Fruit fly (Drosophila melanogaster) whole organism, embryonic: Measurements from ENCODE around the gene Cyp4ac2.

ENCODE experiments used
- Adf1 ChIP-seq: fragments of 200-800 bp; sonication (Bioruptor generic); IDR thresholded peaks from 2 replicates; pipeline ENCODE4 v1.3.6; 2022; ENCODE audit warnings: missing biosample characterization, missing genetic modification characterization
- BEAF-32 ChIP-seq: fragments of 200-800 bp; sonication (Bioruptor generic); optimal IDR thresholded peaks from 3 replicates; lab custom pipeline; 2017; ENCODE audit warnings: missing biosample characterization, missing genetic modification characterization, mild to moderate bottlenecking, moderate library complexity, missing genetic modification reagents
- Bteb2 ChIP-seq: fragments of 200-800 bp; sonication (Bioruptor generic); optimal IDR thresholded peaks from 2 replicates; lab custom pipeline; 2016; ENCODE audit warnings: missing biosample characterization, missing genetic modification characterization
- CG1024 ChIP-seq: fragments of 200-800 bp; sonication (Bioruptor generic); IDR thresholded peaks from 2 replicates; pipeline ENCODE4 v1.3.6; 2022; ENCODE audit warnings: missing biosample characterization, missing genetic modification characterization
- CG10321 ChIP-seq: fragments of 200-800 bp; sonication (Bioruptor generic); IDR thresholded peaks from 2 replicates; pipeline ENCODE4 v1.3.6; 2022; ENCODE audit warnings: missing biosample characterization, missing genetic modification characterization
- CG11456 ChIP-seq: fragments of 200-800 bp; sonication (Bioruptor generic); IDR thresholded peaks from 3 replicates; pipeline ENCODE4 v1.3.6; 2022; ENCODE audit warnings: missing biosample characterization, missing genetic modification characterization
- CG11695 ChIP-seq: fragments of 200-800 bp; sonication (Bioruptor generic); IDR thresholded peaks from 3 replicates; pipeline ENCODE4 v1.3.6; 2022; ENCODE audit warnings: missing biosample characterization, missing genetic modification characterization
- CG11723 ChIP-seq: fragments of 200-800 bp; sonication (Bioruptor generic); optimal IDR thresholded peaks from 2 replicates; lab custom pipeline; 2017; ENCODE audit warnings: missing biosample characterization, mild to moderate bottlenecking, missing genetic modification characterization
- CG12236 ChIP-seq: fragments of 200-800 bp; sonication (Bioruptor generic); optimal IDR thresholded peaks from 2 replicates; lab custom pipeline; 2016; ENCODE audit warnings: missing biosample characterization, missing genetic modification characterization
- CG12744 ChIP-seq: fragments of 200-800 bp; sonication (Bioruptor generic); optimal IDR thresholded peaks from 2 replicates; lab custom pipeline; 2016; ENCODE audit warnings: missing biosample characterization, missing genetic modification characterization
- CG15269 ChIP-seq: fragments of 200-800 bp; sonication (Bioruptor generic); optimal IDR thresholded peaks from 2 replicates; lab custom pipeline; 2018; ENCODE audit warnings: missing biosample characterization, mild to moderate bottlenecking, missing genetic modification characterization, moderate library complexity
- CG15479 ChIP-seq: fragments of 200-800 bp; sonication (Bioruptor generic); optimal IDR thresholded peaks from 3 replicates; lab custom pipeline; 2019; ENCODE audit warnings: missing biosample characterization, mild to moderate bottlenecking, missing genetic modification characterization, moderate library complexity
- CG15601 ChIP-seq: fragments of 200-800 bp; sonication (Bioruptor generic); optimal IDR thresholded peaks from 3 replicates; lab custom pipeline; 2019; ENCODE audit warnings: missing biosample characterization, mild to moderate bottlenecking, missing genetic modification characterization, moderate library complexity
- CG16815 ChIP-seq: fragments of 200-800 bp; sonication (Bioruptor generic); optimal IDR thresholded peaks from 3 replicates; lab custom pipeline; 2017; ENCODE audit warnings: missing biosample characterization, mild to moderate bottlenecking, missing genetic modification characterization
- CG17328 ChIP-seq: fragments of 200-800 bp; sonication (Bioruptor generic); IDR thresholded peaks from 2 replicates; pipeline ENCODE4 v1.3.6; 2022; ENCODE audit warnings: missing biosample characterization, missing genetic modification characterization
- CG17612 ChIP-seq: fragments of 200-800 bp; sonication (Bioruptor generic); IDR thresholded peaks from 2 replicates; pipeline ENCODE4 v1.3.6; 2022; ENCODE audit warnings: missing biosample characterization, missing genetic modification characterization
- CG34376 ChIP-seq: fragments of 200-800 bp; sonication (Bioruptor generic); optimal IDR thresholded peaks from 2 replicates; lab custom pipeline; 2018; ENCODE audit warnings: missing biosample characterization, mild to moderate bottlenecking, missing genetic modification characterization
- CG4730 ChIP-seq: fragments of 200-800 bp; sonication (Bioruptor generic); IDR thresholded peaks from 2 replicates; pipeline ENCODE4 v1.3.6; 2022; ENCODE audit warnings: missing biosample characterization, missing genetic modification characterization
- CG6689 ChIP-seq: fragments of 200-800 bp; sonication (Bioruptor generic); IDR thresholded peaks from 2 replicates; pipeline ENCODE4 v1.3.6; 2022; ENCODE audit warnings: missing biosample characterization, missing genetic modification characterization
- CG6765 ChIP-seq: fragments of 200-800 bp; sonication (Bioruptor generic); optimal IDR thresholded peaks from 3 replicates; lab custom pipeline; 2017; ENCODE audit warnings: missing biosample characterization, mild to moderate bottlenecking, missing genetic modification characterization
- CG6791 ChIP-seq: fragments of 200-800 bp; sonication (Bioruptor generic); IDR thresholded peaks from 3 replicates; pipeline ENCODE4 v1.3.6; 2022; ENCODE audit warnings: missing biosample characterization, missing genetic modification characterization; ENCODE audit not compliant: partially characterized antibody
- CG8765 ChIP-seq: fragments of 200-800 bp; sonication (Bioruptor generic); IDR thresholded peaks from 2 replicates; pipeline ENCODE4 v1.3.6; 2022; ENCODE audit warnings: missing biosample characterization, missing genetic modification characterization
- CHES-1-like ChIP-seq: fragments of 200-800 bp; sonication (Bioruptor generic); optimal IDR thresholded peaks from 2 replicates; lab custom pipeline; 2016; ENCODE audit warnings: missing biosample characterization, missing genetic modification characterization
- CoRest ChIP-seq: fragments of 200-800 bp; sonication (Bioruptor generic); optimal IDR thresholded peaks from 3 replicates; lab custom pipeline; 2018; ENCODE audit warnings: missing biosample characterization, mild to moderate bottlenecking, missing genetic modification characterization, moderate library complexity
- Fer3 ChIP-seq: fragments of 200-800 bp; sonication (Bioruptor generic); optimal IDR thresholded peaks from 2 replicates; lab custom pipeline; 2018; ENCODE audit warnings: missing biosample characterization, mild to moderate bottlenecking, missing genetic modification characterization, moderate library complexity
- HLH4C ChIP-seq: fragments of 200-800 bp; sonication (Bioruptor generic); IDR thresholded peaks from 3 replicates; pipeline ENCODE4 v1.3.6; 2022; ENCODE audit warnings: missing biosample characterization, missing genetic modification characterization; ENCODE audit not compliant: partially characterized antibody
- Hmr ChIP-seq: fragments of 200-800 bp; sonication (Bioruptor generic); optimal IDR thresholded peaks from 3 replicates; lab custom pipeline; 2017; ENCODE audit warnings: mild to moderate bottlenecking, missing biosample characterization, missing genetic modification reagents, missing genetic modification characterization
- Jarid2 ChIP-seq: fragments of 200-800 bp; sonication (Bioruptor generic); optimal IDR thresholded peaks from 3 replicates; lab custom pipeline; 2017; ENCODE audit warnings: mild to moderate bottlenecking, missing biosample characterization, missing genetic modification reagents, missing genetic modification characterization
- Lpt ChIP-seq: fragments of >200 bp; optimal IDR thresholded peaks from 2 replicates; lab custom pipeline; 2018; ENCODE audit warnings: missing biosample characterization, missing genetic modification characterization
- Side ChIP-seq: fragments of 200-800 bp; sonication (Bioruptor generic); optimal IDR thresholded peaks from 2 replicates; lab custom pipeline; 2016; ENCODE audit warnings: missing biosample characterization, missing genetic modification characterization
- Sry-δ ChIP-seq: fragments of 200-800 bp; sonication (Bioruptor generic); optimal IDR thresholded peaks from 2 replicates; lab custom pipeline; 2016; ENCODE audit warnings: missing biosample characterization, missing genetic modification characterization
- Ssrp ChIP-seq: fragments of 200-800 bp; sonication (Bioruptor generic); optimal IDR thresholded peaks from 2 replicates; lab custom pipeline; 2018; ENCODE audit warnings: missing biosample characterization, mild to moderate bottlenecking, missing genetic modification characterization, moderate library complexity
- YL-1 ChIP-seq: fragments of 200-800 bp; sonication (Bioruptor generic); optimal IDR thresholded peaks from 3 replicates; lab custom pipeline; 2017; ENCODE audit warnings: missing biosample characterization, mild to moderate bottlenecking, missing genetic modification characterization
- ab ChIP-seq: fragments of 200-800 bp; sonication (Bioruptor generic); optimal IDR thresholded peaks from 2 replicates; lab custom pipeline; 2016; ENCODE audit warnings: missing biosample characterization, missing genetic modification characterization
- ara ChIP-seq: fragments of 200-800 bp; sonication (Bioruptor generic); IDR thresholded peaks from 2 replicates; pipeline ENCODE4 v1.3.6; 2022; ENCODE audit warnings: missing biosample characterization, missing genetic modification characterization
- ato ChIP-seq: fragments of 200-800 bp; sonication (Bioruptor generic); IDR thresholded peaks from 2 replicates; pipeline ENCODE4 v1.3.6; 2022; ENCODE audit warnings: missing biosample characterization, missing genetic modification characterization; ENCODE audit not compliant: partially characterized antibody
- bcd ChIP-seq: fragments of 200-800 bp; sonication (Bioruptor generic); optimal IDR thresholded peaks from 2 replicates; lab custom pipeline; 2017; ENCODE audit warnings: missing biosample characterization, mild to moderate bottlenecking, missing genetic modification characterization
- bsh ChIP-seq, 2 experiments: fragments of 200-800 bp; sonication (Bioruptor generic); optimal IDR thresholded peaks; 2 replicates each; lab custom pipeline; 2017 to 2018; ENCODE audit warnings: mild to moderate bottlenecking in 2 of 2, missing biosample characterization in 2 of 2, missing genetic modification characterization in 2 of 2, moderate library complexity in 1 of 2
- crol ChIP-seq: fragments of 200-800 bp; sonication (Bioruptor generic); IDR thresholded peaks from 2 replicates; pipeline ENCODE4 v1.3.6; 2022; ENCODE audit warnings: missing biosample characterization, missing genetic modification characterization
- cwo ChIP-seq: fragments of 200-800 bp; sonication (Bioruptor generic); optimal IDR thresholded peaks from 3 replicates; lab custom pipeline; 2017; ENCODE audit warnings: missing biosample characterization, missing genetic modification characterization, mild to moderate bottlenecking, moderate library complexity, missing genetic modification reagents
- esg ChIP-seq: fragments of 200-800 bp; sonication (Bioruptor generic); conservative IDR thresholded peaks from 2 replicates; pipeline ENCODE4 v1.3.6; 2022; ENCODE audit warnings: missing biosample characterization, missing genetic modification characterization
- knrl ChIP-seq: fragments of 200-800 bp; sonication (Bioruptor generic); IDR thresholded peaks from 3 replicates; pipeline ENCODE4 v1.3.6; 2022; ENCODE audit warnings: missing biosample characterization, missing genetic modification characterization; ENCODE audit not compliant: partially characterized antibody
- p53 ChIP-seq: fragments of 200-800 bp; sonication (Bioruptor generic); optimal IDR thresholded peaks from 2 replicates; lab custom pipeline; 2016; ENCODE audit warnings: missing biosample characterization, missing genetic modification characterization
- phol ChIP-seq: fragments of 200-800 bp; sonication (Bioruptor generic); optimal IDR thresholded peaks from 3 replicates; lab custom pipeline; 2018; ENCODE audit warnings: missing biosample characterization, mild to moderate bottlenecking, missing genetic modification characterization, moderate library complexity
- rib ChIP-seq: fragments of 200-800 bp; sonication (Bioruptor generic); IDR thresholded peaks from 2 replicates; pipeline ENCODE4 v1.3.6; 2022; ENCODE audit warnings: missing biosample characterization, missing genetic modification characterization
- sna ChIP-seq: fragments of 200-800 bp; sonication (Bioruptor generic); IDR thresholded peaks from 2 replicates; pipeline ENCODE4 v1.3.6; 2022; ENCODE audit warnings: missing biosample characterization, missing genetic modification characterization; ENCODE audit not compliant: partially characterized antibody
- stwl ChIP-seq: fragments of 200-800 bp; sonication (Bioruptor generic); optimal IDR thresholded peaks from 3 replicates; lab custom pipeline; 2018; ENCODE audit warnings: missing biosample characterization, mild to moderate bottlenecking, missing genetic modification characterization, moderate library complexity
- ttk ChIP-seq: fragments of 200-800 bp; sonication (Bioruptor generic); IDR thresholded peaks from 2 replicates; pipeline ENCODE4 v2.1.2; 2022; ENCODE audit warnings: missing biosample characterization, missing genetic modification characterization
- wdn ChIP-seq: fragments of 200-800 bp; sonication (Bioruptor generic); IDR thresholded peaks from 2 replicates; pipeline ENCODE4 v1.3.6; 2022; ENCODE audit warnings: missing biosample characterization, missing genetic modification characterization

Cyp4ac2 gene

DNA sequence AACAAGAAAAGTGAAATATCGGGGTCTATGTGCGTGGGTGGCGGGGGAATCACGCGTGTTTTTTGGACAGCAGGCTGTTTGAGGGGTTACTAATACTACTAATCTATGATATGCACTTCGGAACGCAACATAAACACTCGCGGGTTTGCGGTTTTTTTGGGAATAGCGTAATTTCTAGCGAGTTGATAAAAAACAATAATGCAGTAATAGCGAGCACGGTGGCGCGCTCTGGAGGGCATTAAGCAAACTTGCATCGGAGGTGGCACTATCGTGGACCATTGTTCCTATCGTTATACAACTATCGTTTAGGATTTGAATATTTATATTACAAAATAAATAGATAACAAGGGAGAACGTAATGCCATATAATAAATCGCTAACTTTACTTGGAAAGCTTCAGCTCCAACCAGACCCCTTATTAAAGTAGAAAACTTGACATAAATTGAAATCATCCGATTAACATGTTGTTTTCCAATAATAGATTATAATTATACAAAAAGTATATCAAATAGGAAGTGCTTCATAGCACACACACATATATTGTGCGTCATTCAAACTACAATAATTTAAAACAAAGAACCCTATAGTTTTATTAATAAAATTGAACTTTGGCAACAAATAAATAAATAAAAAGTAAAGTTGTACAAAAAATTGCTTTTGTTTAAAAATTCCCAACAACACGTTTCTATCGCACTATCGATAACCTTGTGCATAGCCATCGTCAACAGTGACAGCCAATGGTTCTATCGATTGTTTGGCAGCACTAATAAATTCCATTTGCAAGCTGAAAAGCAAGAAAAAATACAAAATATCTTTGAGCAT lies 12.3 kb downstream of the Cyp4ac2 start, which contains the start of the genes Nin and Bub1 (continued):
- TF ChIP-seq HLH4C (GFP tag; lab: Robert Waterston, UW) (peak; percentile 76), CG8765 (no peak), YL-1 (GFP tag; lab: Kevin White, UChicago) (no peak), CG6791 (GFP tag; lab: Robert Waterston, UW) (peak; percentile 92), Fer3 (tag; lab: Kevin White, UChicago) (no peak), CG15269 (tag; lab: Kevin White, UChicago) (no peak), Adf1 (GFP tag; lab: Robert Waterston, UW) (no peak), CG17612 (GFP tag; lab: Robert Waterston, UW) (no peak), phol (peak; percentile 37), Jarid2 (GFP tag; lab: Kevin White, UChicago) (no peak), Bteb2 (GFP tag; lab: Kevin White, UChicago) (no peak), Ssrp (tag; lab: Kevin White, UChicago) (peak; percentile 8), CG17328 (GFP tag; lab: Robert Waterston, UW) (no peak), CHES-1-like (no peak), CG12236 (GFP tag; lab: Kevin White, UChicago) (no peak), CG11723 (GFP tag; lab: Kevin White, UChicago) (no peak), ttk (GFP tag; lab: Robert Waterston, UW) (0 out of 2 replicates have a peak, but pooled peaks have one; percentile 21), CG6765 (GFP tag; lab: Kevin White, UChicago) (no peak), Lpt (no peak), bsh (GFP tag; optimal IDR thresholded peaks at IDR 0.05; lab: Kevin White, UChicago) (no peak), rib (GFP tag; lab: Robert Waterston, UW) (no peak), cwo (GFP tag; lab: Kevin White, UChicago) (no peak), CG15479 (GFP tag; lab: Kevin White, UChicago) (no peak), esg (GFP tag; lab: Robert Waterston, UW) (no peak), CG4730 (no peak), stwl (tag; lab: Kevin White, UChicago) (no peak), ara (no peak), sna (GFP tag; lab: Robert Waterston, UW) (peak; percentile 60), CG11456 (peak; percentile 83; the same call in 2 of the 3 replicates), CG12744 (GFP tag; lab: Kevin White, UChicago) (no peak), knrl (GFP tag; lab: Robert Waterston, UW) (peak; percentile 90), CG10321 (no peak), CG16815 (peak; percentile 29), CoRest (tag; lab: Kevin White, UChicago) (peak; percentile 56), CG34376 (GFP tag; lab: Kevin White, UChicago) (no peak), CG15601 (tag; lab: Kevin White, UChicago) (no peak), CG1024 (GFP tag; lab: Robert Waterston, UW) (no peak), wdn (no peak), BEAF-32 (GFP tag; lab: Kevin White, UChicago) (peak; percentile 90), CG6689 (GFP tag; lab: Robert Waterston, UW) (no peak), Side (no peak), Hmr (GFP tag; lab: Kevin White, UChicago) (no peak), ato (peak; percentile 84), crol (no peak), CG11695 (GFP tag; lab: Robert Waterston, UW) (no peak), Sry-δ (GFP tag; lab: Kevin White, UChicago) (peak; percentile 81), bcd (GFP tag; lab: Kevin White, UChicago) (no peak), p53 (GFP tag; lab: Kevin White, UChicago) (no peak), ab (GFP tag; lab: Kevin White, UChicago) (no peak)
